Worm (Caenorhabditis elegans) whole organism, L3 larva: ENCODE results near the gene fbxb-79.

ENCODE experiments used
- ama-1 ChIP-seq: fragments of 150-350 bp; optimal IDR thresholded peaks from 2 replicates; lab custom pipeline; 2018
- egl-27 ChIP-seq: sonication (generic microtip); optimal IDR thresholded peaks from 4 replicates; lab custom pipeline; 2017; ENCODE audit warnings: missing biosample characterization, missing genetic modification reagents, missing genetic modification characterization
- elt-1 ChIP-seq: fragments of 150-350 bp; optimal IDR thresholded peaks from 2 replicates; lab custom pipeline; 2014; ENCODE audit warnings: missing biosample characterization, missing genetic modification characterization
- elt-3 ChIP-seq, 3 experiments: fragments of 150-350 bp in 1 of 3; sonication (generic microtip) in 2 of 3; optimal IDR thresholded peaks; 2 replicates in 2 of 3; 4 replicates in 1 of 3; lab custom pipeline; 2014 to 2017; ENCODE audit warnings: missing biosample characterization in 3 of 3, missing genetic modification characterization in 3 of 3
- fkh-10 ChIP-seq: sonication (generic microtip); optimal IDR thresholded peaks from 2 replicates; lab custom pipeline; 2017; ENCODE audit warnings: missing biosample characterization, missing genetic modification reagents, missing genetic modification characterization
- nhr-11 ChIP-seq: fragments of 150-350 bp; optimal IDR thresholded peaks from 2 replicates; lab custom pipeline; 2014; ENCODE audit warnings: missing biosample characterization, missing genetic modification characterization
- nhr-77 ChIP-seq: fragments of 150-350 bp; optimal IDR thresholded peaks from 2 replicates; lab custom pipeline; 2014; ENCODE audit warnings: missing biosample characterization, missing genetic modification characterization
- pha-4 ChIP-seq: fragments of 150-350 bp; optimal IDR thresholded peaks from 2 replicates; lab custom pipeline; 2014; ENCODE audit warnings: missing biosample characterization, missing genetic modification reagents, missing genetic modification characterization
- skn-1 ChIP-seq: fragments of 150-350 bp; optimal IDR thresholded peaks from 2 replicates; lab custom pipeline; 2014; ENCODE audit warnings: missing biosample characterization, missing genetic modification characterization
- snpc-4 ChIP-seq: fragments of 150-350 bp; optimal IDR thresholded peaks from 2 replicates; lab custom pipeline; 2014; ENCODE audit warnings: missing biosample characterization, missing genetic modification characterization

ce11 chrIV:11218037-11218436 lies 28.7 kb upstream of the fbxb-79 start, which contains the start of gene zip-6:
- no peak for TF ChIP-seq elt-3 (tag; optimal IDR thresholded peaks at IDR 0.05; lab: Kevin White, UChicago)
- no peak for TF ChIP-seq fkh-10
- TF ChIP-seq pha-4 (tag; lab: Kevin White, UChicago): no peak
- TF ChIP-seq elt-1: no peak
- no peak for TF ChIP-seq egl-27
- TF ChIP-seq snpc-4 (tag; lab: Kevin White, UChicago): no peak
- no peak for TF ChIP-seq skn-1 (tag; lab: Kevin White, UChicago)
- no peak for TF ChIP-seq ama-1 (lab: Kevin White, UChicago)
- no peak for TF ChIP-seq nhr-77
- TF ChIP-seq nhr-11 (tag; lab: Kevin White, UChicago): no peak
